Worm (Caenorhabditis elegans) whole organism, young adult: ENCODE results near the gene W02A2.8.

Experiments used
- B0261.1 ChIP-seq: sonication (generic microtip); optimal IDR thresholded peaks from 2 replicates; lab custom pipeline; 2016; ENCODE audit warnings: mild to moderate bottlenecking, missing genetic modification characterization, moderate library complexity, missing compliant biosample characterization
- C06A6.2 ChIP-seq: fragments of 200-800 bp; sonication (Bioruptor generic); conservative IDR thresholded peaks from 2 replicates; pipeline ENCODE4 v1.3.6; 2022; ENCODE audit warnings: missing genetic modification characterization, missing compliant biosample characterization
- F55B11.4 ChIP-seq: sonication (generic microtip); optimal IDR thresholded peaks from 2 replicates; lab custom pipeline; 2016; ENCODE audit warnings: missing compliant biosample characterization, missing genetic modification characterization, borderline replicate concordance; ENCODE audit not compliant: insufficient read depth
- F57C9.4 ChIP-seq: sonication (generic microtip); optimal IDR thresholded peaks from 2 replicates; lab custom pipeline; 2017; ENCODE audit warnings: mild to moderate bottlenecking, missing genetic modification characterization, missing compliant biosample characterization
- K11D2.4 ChIP-seq: fragments of 200-800 bp; sonication (Bioruptor generic); IDR thresholded peaks from 2 replicates; pipeline ENCODE4 v1.3.6; 2022; ENCODE audit warnings: missing genetic modification reagents, missing genetic modification characterization, missing compliant biosample characterization
- K12H6.12 ChIP-seq: fragments of 200-800 bp; sonication (Bioruptor generic); optimal IDR thresholded peaks from 2 replicates; lab custom pipeline; 2018; ENCODE audit warnings: mild to moderate bottlenecking, missing genetic modification characterization, missing compliant biosample characterization
- Y53G8AR.9 ChIP-seq: fragments of 200-800 bp; sonication (Bioruptor generic); conservative IDR thresholded peaks from 2 replicates; pipeline ENCODE4 v1.3.6; 2022; ENCODE audit warnings: missing genetic modification reagents, missing genetic modification characterization, missing compliant biosample characterization
- ZK185.1 ChIP-seq: sonication (generic microtip); optimal IDR thresholded peaks from 2 replicates; lab custom pipeline; 2016; ENCODE audit warnings: mild to moderate bottlenecking, missing genetic modification characterization, missing compliant biosample characterization; ENCODE audit not compliant: poor library complexity, severe bottlenecking
- aptf-2 ChIP-seq: fragments of 200-800 bp; sonication (Bioruptor generic); conservative IDR thresholded peaks from 2 replicates; pipeline ENCODE4 v1.3.6; 2022; ENCODE audit warnings: missing genetic modification reagents, missing genetic modification characterization, missing compliant biosample characterization
- attf-5 ChIP-seq: fragments of 200-800 bp; sonication (Bioruptor generic); optimal IDR thresholded peaks from 2 replicates; lab custom pipeline; 2018; ENCODE audit warnings: mild to moderate bottlenecking, missing genetic modification characterization, missing compliant biosample characterization
- bed-1 ChIP-seq: fragments of 200-800 bp; sonication (Bioruptor generic); IDR thresholded peaks from 2 replicates; pipeline ENCODE4 v1.3.6; 2022; ENCODE audit warnings: missing genetic modification reagents, missing genetic modification characterization, missing compliant biosample characterization
- cebp-1 ChIP-seq, 2 experiments: fragments of 200-800 bp in 1 of 2; sonication (Bioruptor generic) in 1 of 2; sonication (generic microtip) in 1 of 2; IDR thresholded peaks in 1 of 2; optimal IDR thresholded peaks in 1 of 2; 2 replicates each; pipeline versions ENCODE4 v1.3.6 to Lab custom; 2017 to 2022; ENCODE audit warnings: missing compliant biosample characterization in 2 of 2, missing genetic modification characterization in 2 of 2, mild to moderate bottlenecking in 1 of 2, missing genetic modification reagents in 1 of 2, moderate library complexity in 1 of 2
- cebp-2 ChIP-seq: fragments of 200-800 bp; sonication (Bioruptor generic); IDR thresholded peaks from 2 replicates; pipeline ENCODE4 v1.3.6; 2022; ENCODE audit warnings: missing genetic modification characterization, missing compliant biosample characterization
- chd-7 ChIP-seq: sonication (generic microtip); optimal IDR thresholded peaks from 2 replicates; lab custom pipeline; 2016; ENCODE audit warnings: mild to moderate bottlenecking, missing genetic modification characterization, moderate library complexity, missing compliant biosample characterization
- egl-44 ChIP-seq: fragments of 200-800 bp; sonication (Bioruptor generic); IDR thresholded peaks from 2 replicates; pipeline ENCODE4 v1.3.6; 2022; ENCODE audit warnings: missing genetic modification reagents, missing genetic modification characterization, missing compliant biosample characterization
- egrh-3 ChIP-seq: fragments of 200-800 bp; sonication (Bioruptor generic); IDR thresholded peaks from 2 replicates; pipeline ENCODE4 v1.3.6; 2022; ENCODE audit warnings: missing genetic modification reagents, missing genetic modification characterization, missing compliant biosample characterization
- fkh-3 ChIP-seq: sonication (generic microtip); optimal IDR thresholded peaks from 2 replicates; lab custom pipeline; 2016; ENCODE audit warnings: mild to moderate bottlenecking, missing genetic modification characterization, missing compliant biosample characterization
- him-1 ChIP-seq: sonication (generic microtip); optimal IDR thresholded peaks from 2 replicates; lab custom pipeline; 2016; ENCODE audit warnings: missing genotype, missing genetic modification reagents, missing genetic modification characterization, missing compliant biosample characterization
- hmg-1.2 ChIP-seq: fragments of 200-800 bp; sonication (Bioruptor generic); IDR thresholded peaks from 2 replicates; pipeline ENCODE4 v1.3.6; 2022; ENCODE audit warnings: missing genetic modification reagents, missing genetic modification characterization, missing compliant biosample characterization
- let-607 ChIP-seq, 2 experiments: fragments of 200-800 bp in 1 of 2; sonication (Bioruptor generic) in 1 of 2; sonication (generic microtip) in 1 of 2; optimal IDR thresholded peaks; 2 replicates each; lab custom pipeline; 2016 to 2018; ENCODE audit warnings: mild to moderate bottlenecking in 2 of 2, missing compliant biosample characterization in 2 of 2, missing genetic modification characterization in 2 of 2, moderate library complexity in 2 of 2, missing genotype in 1 of 2
- lin-26 ChIP-seq: fragments of 200-800 bp; sonication (Bioruptor generic); IDR thresholded peaks from 2 replicates; pipeline ENCODE4 v1.3.6; 2022; ENCODE audit warnings: missing genetic modification reagents, missing genetic modification characterization, missing compliant biosample characterization
- lin-40 ChIP-seq: sonication (generic microtip); optimal IDR thresholded peaks from 2 replicates; lab custom pipeline; 2016; ENCODE audit warnings: missing genetic modification characterization, mild to moderate bottlenecking, missing compliant biosample characterization, missing genotype, missing genetic modification reagents
- lin-54 ChIP-seq: fragments of 200-800 bp; sonication (Bioruptor generic); optimal IDR thresholded peaks from 2 replicates; lab custom pipeline; 2018; ENCODE audit warnings: mild to moderate bottlenecking, missing genetic modification characterization, missing compliant biosample characterization
- lir-1 ChIP-seq: fragments of 200-800 bp; sonication (Bioruptor generic); conservative IDR thresholded peaks from 2 replicates; pipeline ENCODE4 v1.3.6; 2022; ENCODE audit warnings: missing genetic modification reagents, missing genetic modification characterization, missing compliant biosample characterization
- madf-10 ChIP-seq: sonication (generic microtip); optimal IDR thresholded peaks from 2 replicates; lab custom pipeline; 2016; ENCODE audit warnings: mild to moderate bottlenecking, missing genetic modification characterization, missing compliant biosample characterization
- madf-3 ChIP-seq: fragments of 200-800 bp; sonication (Bioruptor generic); IDR thresholded peaks from 2 replicates; pipeline ENCODE4 v1.3.6; 2022; ENCODE audit warnings: missing genetic modification reagents, missing genetic modification characterization, missing compliant biosample characterization
- nfyb-1 ChIP-seq: fragments of 200-800 bp; sonication (Bioruptor generic); IDR thresholded peaks from 2 replicates; pipeline ENCODE4 v1.3.6; 2022; ENCODE audit warnings: missing genetic modification reagents, missing genetic modification characterization, missing compliant biosample characterization
- nhr-80 ChIP-seq: sonication (generic microtip); optimal IDR thresholded peaks from 2 replicates; lab custom pipeline; 2016; ENCODE audit warnings: missing genetic modification characterization, missing compliant biosample characterization
- pbrm-1 ChIP-seq: fragments of 200-800 bp; sonication (Bioruptor generic); IDR thresholded peaks from 2 replicates; pipeline ENCODE4 v1.3.6; 2022; ENCODE audit warnings: missing genetic modification reagents, missing genetic modification characterization, missing compliant biosample characterization
- rcor-1 ChIP-seq: fragments of 200-800 bp; sonication (Bioruptor generic); IDR thresholded peaks from 2 replicates; pipeline ENCODE4 v1.3.6; 2022; ENCODE audit warnings: missing genetic modification reagents, missing genetic modification characterization, missing compliant biosample characterization
- repo-1 ChIP-seq: sonication (generic microtip); optimal IDR thresholded peaks from 2 replicates; lab custom pipeline; 2017; ENCODE audit warnings: mild to moderate bottlenecking, missing genetic modification characterization, missing compliant biosample characterization
- sdz-38 ChIP-seq: sonication (generic microtip); optimal IDR thresholded peaks from 2 replicates; lab custom pipeline; 2016; ENCODE audit warnings: missing genotype, missing genetic modification characterization, missing compliant biosample characterization
- snpc-4 ChIP-seq, 5 experiments: fragments of 150-350 bp in 1 of 5; sonication (generic microtip) in 4 of 5; optimal IDR thresholded peaks; 2 replicates each; lab custom pipeline; 2014 to 2018; ENCODE audit warnings: missing genetic modification characterization in 5 of 5, missing biosample characterization in 3 of 5, antibody characterized with exemption in 2 of 5, mild to moderate bottlenecking in 2 of 5, missing compliant biosample characterization in 2 of 5, missing genotype in 2 of 5, moderate library complexity in 2 of 5, missing genetic modification reagents in 1 of 5
- somi-1 ChIP-seq: fragments of 200-800 bp; sonication (Bioruptor generic); optimal IDR thresholded peaks from 2 replicates; lab custom pipeline; 2018; ENCODE audit warnings: mild to moderate bottlenecking, missing genetic modification characterization, missing compliant biosample characterization
- tbp1 ChIP-seq: fragments of 200-800 bp; sonication (Bioruptor generic); optimal IDR thresholded peaks from 2 replicates; lab custom pipeline; 2018; ENCODE audit warnings: mild to moderate bottlenecking, missing genetic modification characterization, missing compliant biosample characterization
- zfh-2 ChIP-seq: fragments of 200-800 bp; sonication (Bioruptor generic); conservative IDR thresholded peaks from 2 replicates; pipeline ENCODE4 v1.3.6; 2022; ENCODE audit warnings: missing genetic modification reagents, missing genetic modification characterization, missing compliant biosample characterization
- ztf-18 ChIP-seq: sonication (generic microtip); optimal IDR thresholded peaks from 2 replicates; lab custom pipeline; 2016; ENCODE audit warnings: missing genotype, mild to moderate bottlenecking, missing genetic modification characterization, missing compliant biosample characterization
- ztf-22 ChIP-seq: fragments of 200-800 bp; sonication (Bioruptor generic); optimal IDR thresholded peaks from 2 replicates; lab custom pipeline; 2018; ENCODE audit warnings: mild to moderate bottlenecking, missing genetic modification characterization, moderate library complexity, missing compliant biosample characterization
- ztf-25 ChIP-seq: fragments of 200-800 bp; sonication (Bioruptor generic); IDR thresholded peaks from 2 replicates; pipeline ENCODE4 v1.3.6; 2022; ENCODE audit warnings: missing genetic modification reagents, missing genetic modification characterization, missing compliant biosample characterization
- ztf-26 ChIP-seq: sonication (generic microtip); optimal IDR thresholded peaks from 2 replicates; lab custom pipeline; 2017; ENCODE audit warnings: missing genetic modification characterization, missing compliant biosample characterization
- ztf-3 ChIP-seq: fragments of 200-800 bp; sonication (Bioruptor generic); optimal IDR thresholded peaks from 2 replicates; lab custom pipeline; 2018; ENCODE audit warnings: mild to moderate bottlenecking, missing genetic modification characterization, missing compliant biosample characterization
- ztf-6 ChIP-seq: fragments of 200-800 bp; sonication (Bioruptor generic); IDR thresholded peaks from 2 replicates; pipeline ENCODE4 v1.3.6; 2022; ENCODE audit warnings: missing genetic modification reagents, missing genetic modification characterization, missing compliant biosample characterization

Gene W02A2.8

DNA sequence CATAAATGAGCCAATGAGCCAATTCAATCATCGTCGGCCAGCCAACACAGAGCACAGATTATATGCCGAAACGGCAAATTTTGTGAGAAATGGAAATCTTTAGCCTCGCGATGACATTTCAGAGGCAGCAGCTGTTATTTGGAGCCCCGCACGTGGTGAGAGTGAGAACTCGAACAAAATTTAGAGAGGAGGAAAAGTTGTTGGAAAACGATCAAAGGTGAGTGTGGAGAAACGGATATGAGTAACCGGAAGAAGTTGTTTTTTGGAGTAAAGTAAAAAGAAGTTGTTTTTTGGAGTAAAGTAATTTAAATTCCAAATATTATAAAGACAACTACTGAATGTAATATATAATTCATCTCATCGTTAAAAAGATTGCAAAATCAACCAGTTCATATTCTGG lies 40.3 kb upstream of the W02A2.8 start, which contains the start of gene Y62E10A.13 (continued):
- TF ChIP-seq sdz-38 (tag; lab: Kevin White, UChicago) = no peak
- TF ChIP-seq ztf-25 = no peak
- TF ChIP-seq aptf-2 (GFP tag; lab: Robert Waterston, UW) = no peak
- TF ChIP-seq, all 124 proteins: peak for 26

DNA sequence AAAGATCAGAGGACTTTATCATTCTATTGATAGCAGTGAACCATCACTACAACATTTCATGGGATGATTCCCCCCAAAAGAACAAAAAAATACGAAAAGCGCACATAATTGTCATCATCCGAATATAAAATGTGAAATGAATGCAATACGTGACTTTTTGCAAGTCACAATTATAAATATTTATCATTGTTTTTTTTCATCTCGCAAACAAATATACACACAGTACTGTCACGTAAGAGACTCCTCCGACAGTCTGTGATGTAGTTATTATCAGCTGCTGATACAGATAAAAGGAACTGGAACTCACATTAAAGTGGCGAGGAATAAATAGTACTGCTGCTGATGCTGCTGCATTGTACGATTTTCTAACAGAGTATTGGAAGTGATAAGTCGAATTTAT lies 38.0 kb upstream of the W02A2.8 start:
- no peak for TF ChIP-seq pbrm-1 (GFP tag; lab: Robert Waterston, UW)
- TF ChIP-seq ZK185.1 = peak; percentile 27
- TF ChIP-seq nhr-80 (tag; lab: Kevin White, UChicago) = peak; percentile 37
- TF ChIP-seq lin-40 (tag; lab: Kevin White, UChicago) = peak; percentile 15

DNA sequence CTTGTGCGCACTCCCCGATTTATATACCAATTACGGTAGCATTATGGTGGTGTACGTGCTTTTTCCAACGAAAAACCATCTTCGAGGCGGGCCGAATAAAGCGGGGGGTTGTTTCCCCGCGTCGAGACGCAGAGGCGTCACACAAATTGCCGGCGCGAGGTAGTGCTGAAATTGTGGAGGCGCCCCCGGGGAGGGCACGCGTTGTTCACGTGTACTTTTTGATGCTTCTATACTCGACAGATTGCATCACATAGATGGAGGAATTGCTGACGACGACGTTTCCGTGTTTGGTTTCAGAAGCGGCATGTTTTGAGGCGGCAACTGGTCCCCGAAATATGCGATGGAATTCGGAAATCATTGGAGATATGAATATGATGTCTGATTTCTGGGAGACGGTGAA lies 36.9 kb upstream of the W02A2.8 start:
- TF ChIP-seq aptf-2 (GFP tag; lab: Robert Waterston, UW) (no peak), ztf-6 (0 out of 2 replicates have a peak, but pooled peaks have one; percentile 74), egl-44 (GFP tag; lab: Robert Waterston, UW) (peak; percentile 58), lin-40 (tag; lab: Kevin White, UChicago) (peak; percentile 83), zfh-2 (GFP tag; lab: Robert Waterston, UW) (peak; percentile 97), F57C9.4 (tag; lab: Kevin White, UChicago) (no peak), Y53G8AR.9 (no peak), lir-1 (peak; percentile 44; the same call in 1 of the 2 replicates), C06A6.2 (GFP tag; lab: Robert Waterston, UW) (peak; percentile 77; the same call in 1 of the 2 replicates), pbrm-1 (GFP tag; lab: Robert Waterston, UW) (peak; percentile 49; the same call in 1 of the 2 replicates), lin-26 (0 out of 2 replicates have a peak, but pooled peaks have one; percentile 43), F55B11.4 (tag; lab: Kevin White, UChicago) (no peak), K12H6.12 (peak; percentile 82), ztf-3 (GFP tag; lab: Kevin White, UChicago) (peak; percentile 39), madf-3 (GFP tag; lab: Robert Waterston, UW) (0 out of 2 replicates have a peak, but pooled peaks have one; percentile 30), B0261.1 (no peak), let-607 (tag; optimal IDR thresholded peaks at IDR 0.05; lab: Kevin White, UChicago) (peak in 1 of 2 experiments; percentile 49), bed-1 (GFP tag; lab: Robert Waterston, UW) (0 out of 2 replicates have a peak, but pooled peaks have one; percentile 76), madf-10 (peak; percentile 33), ztf-18 (tag; lab: Kevin White, UChicago) (peak; percentile 58), snpc-4 (GFP tag; optimal IDR thresholded peaks at IDR 0.05; lab: Kevin White, UChicago) (no peak), snpc-4 (tag; optimal IDR thresholded peaks at IDR 0.05; lab: Kevin White, UChicago) (peak in 3 of 4 experiments; percentile 30 to 51 (median 42)), him-1 (no peak), K11D2.4 (GFP tag; lab: Robert Waterston, UW) (peak; percentile 64; the same call in 1 of the 2 replicates), cebp-1 (GFP tag; IDR thresholded peaks at IDR 0.05; lab: Robert Waterston, UW) (no peak), cebp-1 (tag; optimal IDR thresholded peaks at IDR 0.05; lab: Kevin White, UChicago) (peak; percentile 84), nhr-80 (tag; lab: Kevin White, UChicago) (peak; percentile 57), egrh-3 (GFP tag; lab: Robert Waterston, UW) (0 out of 2 replicates have a peak, but pooled peaks have one; percentile 27), ztf-22 (GFP tag; lab: Kevin White, UChicago) (peak; percentile 62), rcor-1 (GFP tag; lab: Robert Waterston, UW) (peak; percentile 49), attf-5 (peak; percentile 64), chd-7 (peak; percentile 88), somi-1 (peak; percentile 85), nfyb-1 (GFP tag; lab: Robert Waterston, UW) (0 out of 2 replicates have a peak, but pooled peaks have one; percentile 51), hmg-1.2 (GFP tag; lab: Robert Waterston, UW) (peak; percentile 89), fkh-3 (tag; lab: Kevin White, UChicago) (no peak), lin-54 (GFP tag; lab: Kevin White, UChicago) (peak; percentile 44), cebp-2 (GFP tag; lab: Robert Waterston, UW) (0 out of 2 replicates have a peak, but pooled peaks have one; percentile 6), ztf-26 (tag; lab: Kevin White, UChicago) (peak; percentile 89), repo-1 (tag; lab: Kevin White, UChicago) (peak; percentile 51), tbp1 (GFP tag; lab: Kevin White, UChicago) (peak; percentile 57)
